Fruit fly (Drosophila melanogaster) whole organism, embryonic: ENCODE data around the gene CG43345.

Source experiments
- ATbp ChIP-seq: fragments of 200-800 bp; sonication (Bioruptor generic); optimal IDR thresholded peaks from 2 replicates; lab custom pipeline; 2017; ENCODE audit warnings: missing biosample characterization, mild to moderate bottlenecking, missing genetic modification characterization, missing genetic modification reagents
- CG10274 ChIP-seq: fragments of 200-800 bp; sonication (Bioruptor generic); optimal IDR thresholded peaks from 3 replicates; lab custom pipeline; 2017; ENCODE audit warnings: missing biosample characterization, mild to moderate bottlenecking, missing genetic modification characterization
- CG12659 ChIP-seq: fragments of 200-800 bp; sonication (Bioruptor generic); optimal IDR thresholded peaks from 3 replicates; lab custom pipeline; 2017; ENCODE audit warnings: mild to moderate bottlenecking, missing biosample characterization, missing genetic modification reagents, missing genetic modification characterization
- CG12769 ChIP-seq: fragments of 200-800 bp; sonication (Bioruptor generic); optimal IDR thresholded peaks from 2 replicates; lab custom pipeline; 2019; ENCODE audit warnings: missing biosample characterization, mild to moderate bottlenecking, missing genetic modification characterization, moderate library complexity
- CG13894 ChIP-seq: fragments of 200-800 bp; sonication (Bioruptor generic); optimal IDR thresholded peaks from 3 replicates; lab custom pipeline; 2018; ENCODE audit warnings: missing biosample characterization, mild to moderate bottlenecking, missing genetic modification characterization, moderate library complexity
- CG17186 ChIP-seq: fragments of 200-800 bp; sonication (Bioruptor generic); optimal IDR thresholded peaks from 3 replicates; lab custom pipeline; 2017; ENCODE audit warnings: missing biosample characterization, missing genetic modification reagents, missing genetic modification characterization
- CG17568 ChIP-seq: fragments of 200-800 bp; sonication (Bioruptor generic); optimal IDR thresholded peaks from 2 replicates; lab custom pipeline; 2018; ENCODE audit warnings: missing biosample characterization, mild to moderate bottlenecking, missing genetic modification characterization, moderate library complexity
- CG17612 ChIP-seq: fragments of 200-800 bp; sonication (Bioruptor generic); IDR thresholded peaks from 2 replicates; pipeline ENCODE4 v1.3.6; 2022; ENCODE audit warnings: missing biosample characterization, missing genetic modification characterization
- CG17802 ChIP-seq: fragments of 200-800 bp; sonication (Bioruptor generic); optimal IDR thresholded peaks from 2 replicates; lab custom pipeline; 2018; ENCODE audit warnings: missing biosample characterization, mild to moderate bottlenecking, missing genetic modification characterization, moderate library complexity
- CG1832 ChIP-seq: fragments of 200-800 bp; sonication (Bioruptor generic); optimal IDR thresholded peaks from 2 replicates; lab custom pipeline; 2017; ENCODE audit warnings: missing biosample characterization, mild to moderate bottlenecking, missing genetic modification characterization, inconsistent platforms
- CG2116 ChIP-seq: fragments of 200-800 bp; sonication (Bioruptor generic); optimal IDR thresholded peaks from 3 replicates; lab custom pipeline; 2018; ENCODE audit warnings: missing biosample characterization, mild to moderate bottlenecking, missing genetic modification characterization
- CG42726 ChIP-seq: fragments of 200-800 bp; sonication (Bioruptor generic); IDR thresholded peaks from 2 replicates; pipeline ENCODE4 v1.3.6; 2022; ENCODE audit warnings: missing biosample characterization, missing genetic modification characterization; ENCODE audit not compliant: partially characterized antibody
- CG4282 ChIP-seq: fragments of 200-800 bp; sonication (Bioruptor generic); optimal IDR thresholded peaks from 2 replicates; lab custom pipeline; 2016; ENCODE audit warnings: missing biosample characterization, missing genetic modification characterization
- CG6175 ChIP-seq: fragments of 200-800 bp; sonication (Bioruptor generic); IDR thresholded peaks from 3 replicates; pipeline ENCODE4 v1.3.6; 2022; ENCODE audit warnings: missing biosample characterization, missing genetic modification characterization
- CG7357 ChIP-seq: fragments of 200-800 bp; sonication (Bioruptor generic); IDR thresholded peaks from 3 replicates; pipeline ENCODE4 v1.3.6; 2022; ENCODE audit warnings: missing biosample characterization, missing genetic modification characterization
- CG7839 ChIP-seq: fragments of 200-800 bp; sonication (Bioruptor generic); optimal IDR thresholded peaks from 3 replicates; lab custom pipeline; 2018; ENCODE audit warnings: missing biosample characterization, mild to moderate bottlenecking, missing genetic modification characterization, moderate library complexity
- CG7963 ChIP-seq: fragments of 200-800 bp; sonication (Bioruptor generic); IDR thresholded peaks from 3 replicates; pipeline ENCODE4 v1.3.6; 2022; ENCODE audit warnings: missing biosample characterization, missing genetic modification characterization; ENCODE audit not compliant: partially characterized antibody
- CG8290 ChIP-seq, 3 experiments: fragments of 200-800 bp; sonication (Bioruptor generic); optimal IDR thresholded peaks; 2 replicates each; lab custom pipeline; 2016 to 2019; ENCODE audit warnings: missing biosample characterization in 3 of 3, missing genetic modification characterization in 3 of 3, mild to moderate bottlenecking in 2 of 3, moderate library complexity in 1 of 3
- CG9817 ChIP-seq: fragments of 200-800 bp; sonication (Bioruptor generic); optimal IDR thresholded peaks from 2 replicates; lab custom pipeline; 2018; ENCODE audit warnings: missing biosample characterization, mild to moderate bottlenecking, missing genetic modification characterization, moderate library complexity
- Dll ChIP-seq: fragments of 200-800 bp; sonication (Bioruptor generic); IDR thresholded peaks from 4 replicates; pipeline ENCODE4 v1.3.6; 2022; ENCODE audit warnings: missing biosample characterization, missing genetic modification characterization; ENCODE audit not compliant: partially characterized antibody
- ERR ChIP-seq: fragments of 200-800 bp; sonication (Bioruptor generic); optimal IDR thresholded peaks from 2 replicates; lab custom pipeline; 2016; ENCODE audit warnings: missing biosample characterization, missing genetic modification characterization
- GATAe ChIP-seq: fragments of 200-800 bp; sonication (Bioruptor generic); conservative IDR thresholded peaks from 2 replicates; pipeline ENCODE4 v1.3.6; 2022; ENCODE audit warnings: missing biosample characterization, missing genetic modification characterization
- H15 ChIP-seq: fragments of 200-800 bp; sonication (Bioruptor generic); IDR thresholded peaks from 3 replicates; pipeline ENCODE4 v1.3.6; 2022; ENCODE audit warnings: missing biosample characterization, missing genetic modification characterization
- HLH54F ChIP-seq: fragments of 200-800 bp; sonication (Bioruptor generic); optimal IDR thresholded peaks from 3 replicates; lab custom pipeline; 2016; ENCODE audit warnings: missing biosample characterization, missing genetic modification characterization
- Hmr ChIP-seq: fragments of 200-800 bp; sonication (Bioruptor generic); optimal IDR thresholded peaks from 3 replicates; lab custom pipeline; 2017; ENCODE audit warnings: mild to moderate bottlenecking, missing biosample characterization, missing genetic modification reagents, missing genetic modification characterization
- Mrtf ChIP-seq: fragments of 200-800 bp; sonication (Bioruptor generic); IDR thresholded peaks from 3 replicates; pipeline ENCODE4 v1.3.6; 2022; ENCODE audit warnings: missing biosample characterization, missing genetic modification characterization
- NFAT ChIP-seq: fragments of 200-800 bp; sonication (Bioruptor generic); IDR thresholded peaks from 2 replicates; pipeline ENCODE4 v1.3.6; 2022; ENCODE audit warnings: missing biosample characterization, missing genetic modification characterization
- Nf-YC ChIP-seq: fragments of 200-800 bp; optimal IDR thresholded peaks from 3 replicates; lab custom pipeline; 2019; ENCODE audit warnings: missing biosample characterization, mild to moderate bottlenecking, missing genetic modification characterization, moderate library complexity
- Side ChIP-seq: fragments of 200-800 bp; sonication (Bioruptor generic); optimal IDR thresholded peaks from 2 replicates; lab custom pipeline; 2016; ENCODE audit warnings: missing biosample characterization, missing genetic modification characterization
- Six4 ChIP-seq: fragments of 200-800 bp; sonication (Bioruptor generic); optimal IDR thresholded peaks from 2 replicates; lab custom pipeline; 2016; ENCODE audit warnings: missing biosample characterization, missing genetic modification characterization
- Taf1 ChIP-seq: fragments of 200-800 bp; sonication (Bioruptor generic); IDR thresholded peaks from 2 replicates; pipeline ENCODE4 v1.3.6; 2022; ENCODE audit warnings: missing biosample characterization, missing genetic modification characterization
- Tbp ChIP-seq: fragments of >200 bp; optimal IDR thresholded peaks from 2 replicates; lab custom pipeline; 2018; ENCODE audit warnings: missing biosample characterization, missing genetic modification characterization
- Xrp1 ChIP-seq: fragments of 200-800 bp; sonication (Bioruptor generic); IDR thresholded peaks from 2 replicates; pipeline ENCODE4 v1.3.6; 2022; ENCODE audit warnings: missing biosample characterization, missing genetic modification characterization
- btn ChIP-seq: fragments of 200-800 bp; sonication (Bioruptor generic); optimal IDR thresholded peaks from 2 replicates; lab custom pipeline; 2016; ENCODE audit warnings: missing biosample characterization, missing genetic modification characterization
- crol ChIP-seq: fragments of 200-800 bp; sonication (Bioruptor generic); IDR thresholded peaks from 2 replicates; pipeline ENCODE4 v1.3.6; 2022; ENCODE audit warnings: missing biosample characterization, missing genetic modification characterization
- dan ChIP-seq: fragments of 200-800 bp; sonication (Bioruptor generic); IDR thresholded peaks from 2 replicates; pipeline ENCODE4 v1.3.6; 2022; ENCODE audit warnings: missing biosample characterization, missing genetic modification characterization
- danr ChIP-seq: fragments of 200-800 bp; sonication (Bioruptor generic); IDR thresholded peaks from 2 replicates; pipeline ENCODE4 v1.3.6; 2022; ENCODE audit warnings: missing biosample characterization, missing genetic modification characterization
- dimm ChIP-seq: fragments of 200-800 bp; sonication (Bioruptor generic); IDR thresholded peaks from 2 replicates; pipeline ENCODE4 v1.3.6; 2022; ENCODE audit warnings: missing biosample characterization, missing genetic modification characterization
- disco-r ChIP-seq: fragments of 200-800 bp; sonication (Bioruptor generic); optimal IDR thresholded peaks from 2 replicates; lab custom pipeline; 2016; ENCODE audit warnings: missing biosample characterization, missing genetic modification characterization
- ftz-f1 ChIP-seq: fragments of 200-800 bp; sonication (Bioruptor generic); optimal IDR thresholded peaks from 2 replicates; lab custom pipeline; 2016; ENCODE audit warnings: missing biosample characterization, missing genetic modification characterization
- gcm2 ChIP-seq: fragments of 200-800 bp; sonication (Bioruptor generic); optimal IDR thresholded peaks from 2 replicates; lab custom pipeline; 2016; ENCODE audit warnings: missing biosample characterization, missing genetic modification characterization
- jigr1 ChIP-seq: fragments of 200-800 bp; sonication (Bioruptor generic); IDR thresholded peaks from 3 replicates; pipeline ENCODE4 v1.3.6; 2022; ENCODE audit warnings: missing biosample characterization, missing genetic modification characterization
- oc ChIP-seq: fragments of 200-800 bp; sonication (Bioruptor generic); optimal IDR thresholded peaks from 2 replicates; lab custom pipeline; 2018; ENCODE audit warnings: missing biosample characterization, mild to moderate bottlenecking, missing genetic modification characterization, moderate library complexity
- org-1 ChIP-seq: fragments of 200-800 bp; sonication (Bioruptor generic); optimal IDR thresholded peaks from 2 replicates; lab custom pipeline; 2017; ENCODE audit warnings: missing biosample characterization, missing genetic modification characterization
- salm ChIP-seq: fragments of 200-800 bp; sonication (Bioruptor generic); optimal IDR thresholded peaks from 2 replicates; lab custom pipeline; 2018; ENCODE audit warnings: missing biosample characterization, mild to moderate bottlenecking, missing genetic modification characterization
- slp2 ChIP-seq: fragments of 200-800 bp; sonication (Bioruptor generic); optimal IDR thresholded peaks from 2 replicates; lab custom pipeline; 2016; ENCODE audit warnings: missing biosample characterization, missing genetic modification characterization
- sob ChIP-seq: fragments of 200-800 bp; sonication (Bioruptor generic); IDR thresholded peaks from 2 replicates; pipeline ENCODE4 v1.3.6; 2022; ENCODE audit warnings: missing biosample characterization, missing genetic modification characterization
- sug ChIP-seq: fragments of 200-800 bp; optimal IDR thresholded peaks from 2 replicates; lab custom pipeline; 2019; ENCODE audit warnings: missing biosample characterization, mild to moderate bottlenecking, missing genetic modification characterization, moderate library complexity
- tgo ChIP-seq: fragments of 200-800 bp; sonication (Bioruptor generic); IDR thresholded peaks from 3 replicates; pipeline ENCODE4 v1.3.6; 2022; ENCODE audit warnings: missing biosample characterization, missing genetic modification characterization
- vfl ChIP-seq: fragments of 200-800 bp; sonication (Bioruptor generic); optimal IDR thresholded peaks from 2 replicates; lab custom pipeline; 2016; ENCODE audit warnings: missing biosample characterization, missing genetic modification characterization
- wor ChIP-seq: fragments of 200-800 bp; sonication (Bioruptor generic); IDR thresholded peaks from 2 replicates; pipeline ENCODE4 v1.3.6; 2022; ENCODE audit warnings: missing biosample characterization, missing genetic modification characterization

CG43345 gene

dm6 chr2L:21149053-21149452 is 19.3 kb downstream of the CG43345 start (continued):
- TF ChIP-seq Xrp1 (GFP tag; lab: Robert Waterston, UW), result peak; percentile 66; the same call in 1 of the 2 replicates
- TF ChIP-seq Hmr, result no peak
- TF ChIP-seq crol (GFP tag; lab: Robert Waterston, UW), result no peak
- no peak for TF ChIP-seq danr (GFP tag; lab: Robert Waterston, UW)
- TF ChIP-seq CG17186, result no peak
- no peak for TF ChIP-seq HLH54F (GFP tag; lab: Kevin White, UChicago)
- no peak for TF ChIP-seq Side
- TF ChIP-seq sob (GFP tag; lab: Robert Waterston, UW), result 0 out of 2 replicates have a peak, but pooled peaks have one; percentile 40
- peak; percentile 64 for TF ChIP-seq Six4 (GFP tag; lab: Kevin White, UChicago)
- peak; percentile 43; the same call in 1 of the 2 replicates for TF ChIP-seq NFAT (GFP tag; lab: Robert Waterston, UW)
- TF ChIP-seq tgo, result peak; percentile 42; the same call in 1 of the 3 replicates
- no peak for TF ChIP-seq ftz-f1 (GFP tag; lab: Kevin White, UChicago)
- TF ChIP-seq GATAe (GFP tag; lab: Robert Waterston, UW), result peak; percentile 90
- TF ChIP-seq Nf-YC (tag; lab: Kevin White, UChicago), result no peak
- peak; percentile 51 for TF ChIP-seq sug
- TF ChIP-seq ATbp (GFP tag; lab: Kevin White, UChicago), result peak; percentile 20
- TF ChIP-seq H15 (GFP tag; lab: Robert Waterston, UW), result no peak
- TF ChIP-seq CG12769 (tag; lab: Kevin White, UChicago), result peak; percentile 19
- TF ChIP-seq Taf1 (GFP tag; lab: Robert Waterston, UW), result no peak
- no peak for TF ChIP-seq slp2 (GFP tag; lab: Kevin White, UChicago)
- peak; percentile 39; the same call in 1 of the 3 replicates for TF ChIP-seq CG7963 (GFP tag; lab: Robert Waterston, UW)
- no peak for TF ChIP-seq wor
- TF ChIP-seq CG9817 (tag; lab: Kevin White, UChicago), result no peak
- TF ChIP-seq ERR, result no peak
- peak; percentile 71 for TF ChIP-seq CG12659 (GFP tag; lab: Kevin White, UChicago)
- no peak for TF ChIP-seq org-1 (GFP tag; lab: Kevin White, UChicago)
- TF ChIP-seq btn (GFP tag; lab: Kevin White, UChicago), result no peak
- TF ChIP-seq CG42726, result peak; percentile 45; the same call in 1 of the 2 replicates
- TF ChIP-seq CG1832 (GFP tag; lab: Kevin White, UChicago), result no peak
- TF ChIP-seq CG6175 (GFP tag; lab: Robert Waterston, UW), result no peak
- no peak for TF ChIP-seq jigr1 (GFP tag; lab: Robert Waterston, UW)
- TF ChIP-seq dan (GFP tag; lab: Robert Waterston, UW), result no peak
- no peak for TF ChIP-seq vfl (GFP tag; lab: Kevin White, UChicago)
- no peak for TF ChIP-seq disco-r
- no peak for TF ChIP-seq CG10274 (GFP tag; lab: Kevin White, UChicago)
- TF ChIP-seq Dll (GFP tag; lab: Robert Waterston, UW), result peak; percentile 75
- TF ChIP-seq salm (tag; lab: Kevin White, UChicago), result no peak
- no peak for TF ChIP-seq CG17802
- TF ChIP-seq CG7839 (tag; lab: Kevin White, UChicago), result peak; percentile 75
- peak; percentile 22 for TF ChIP-seq CG17568
- TF ChIP-seq oc (tag; lab: Kevin White, UChicago), result no peak
- no peak for TF ChIP-seq Mrtf (GFP tag; lab: Robert Waterston, UW)
- TF ChIP-seq gcm2 (GFP tag; lab: Kevin White, UChicago), result no peak
- TF ChIP-seq dimm (GFP tag; lab: Robert Waterston, UW), result no peak
- TF ChIP-seq CG2116, result peak; percentile 93
- peak; percentile 56 for TF ChIP-seq CG8290 (GFP tag; optimal IDR thresholded peaks at IDR 0.05; lab: Kevin White, UChicago)
- TF ChIP-seq CG8290 (tag; optimal IDR thresholded peaks at IDR 0.05; lab: Kevin White, UChicago), result peak in 1 of 2 experiments; percentile 68
- no peak for TF ChIP-seq Tbp
- TF ChIP-seq CG7357, result no peak
- no peak for TF ChIP-seq CG17612 (GFP tag; lab: Robert Waterston, UW)
- TF ChIP-seq CG4282 (GFP tag; lab: Kevin White, UChicago), result no peak
- peak; percentile 71 for TF ChIP-seq CG13894 (tag; lab: Kevin White, UChicago)
